Fruit fly (Drosophila melanogaster) whole organism, embryonic: Measurements from ENCODE around the gene Ufd4.

Experiments used
- Adf1 ChIP-seq: fragments of 200-800 bp; sonication (Bioruptor generic); IDR thresholded peaks from 2 replicates; pipeline ENCODE4 v1.3.6; 2022; ENCODE audit warnings: missing biosample characterization, missing genetic modification characterization
- Atf-2 ChIP-seq: fragments of 200-800 bp; sonication (Bioruptor generic); optimal IDR thresholded peaks from 2 replicates; lab custom pipeline; 2016; ENCODE audit warnings: missing biosample characterization, missing genetic modification characterization
- Atf6 ChIP-seq: fragments of 200-800 bp; sonication (Bioruptor generic); IDR thresholded peaks from 2 replicates; pipeline ENCODE4 v1.3.6; 2022; ENCODE audit warnings: missing biosample characterization, missing genetic modification characterization
- Bgb ChIP-seq: fragments of 200-800 bp; sonication (Bioruptor generic); IDR thresholded peaks from 2 replicates; pipeline ENCODE4 v1.3.6; 2022; ENCODE audit warnings: missing biosample characterization, missing genetic modification characterization; ENCODE audit not compliant: partially characterized antibody
- C15 ChIP-seq: fragments of 200-800 bp; sonication (Bioruptor generic); IDR thresholded peaks from 3 replicates; pipeline ENCODE4 v1.3.6; 2022; ENCODE audit warnings: missing biosample characterization, missing genetic modification characterization
- CG11398 ChIP-seq: fragments of 200-800 bp; sonication (Bioruptor generic); optimal IDR thresholded peaks from 2 replicates; lab custom pipeline; 2016; ENCODE audit warnings: missing biosample characterization, missing genetic modification characterization
- CG11723 ChIP-seq: fragments of 200-800 bp; sonication (Bioruptor generic); optimal IDR thresholded peaks from 2 replicates; lab custom pipeline; 2017; ENCODE audit warnings: missing biosample characterization, mild to moderate bottlenecking, missing genetic modification characterization
- CG12299 ChIP-seq: fragments of 200-800 bp; sonication (Bioruptor generic); optimal IDR thresholded peaks from 2 replicates; lab custom pipeline; 2018; ENCODE audit warnings: missing biosample characterization, mild to moderate bottlenecking, missing genetic modification characterization
- CG13123 ChIP-seq: fragments of 200-800 bp; sonication (Bioruptor generic); optimal IDR thresholded peaks from 2 replicates; lab custom pipeline; 2016; ENCODE audit warnings: missing biosample characterization, missing genetic modification characterization
- CG13287 ChIP-seq: fragments of 200-800 bp; sonication (Bioruptor generic); IDR thresholded peaks from 2 replicates; pipeline ENCODE4 v1.3.6; 2022; ENCODE audit warnings: missing biosample characterization, missing genetic modification characterization; ENCODE audit not compliant: partially characterized antibody
- CG13624 ChIP-seq: fragments of 200-800 bp; sonication (Bioruptor generic); optimal IDR thresholded peaks from 2 replicates; lab custom pipeline; 2016; ENCODE audit warnings: missing biosample characterization, missing genetic modification characterization
- CG1529 ChIP-seq: fragments of 200-800 bp; sonication (Bioruptor generic); optimal IDR thresholded peaks from 3 replicates; lab custom pipeline; 2018; ENCODE audit warnings: missing biosample characterization, missing genetic modification characterization
- CG16813 ChIP-seq: fragments of 200-800 bp; sonication (Bioruptor generic); IDR thresholded peaks from 3 replicates; pipeline ENCODE4 v1.3.6; 2022; ENCODE audit warnings: missing biosample characterization, missing genetic modification characterization; ENCODE audit not compliant: partially characterized antibody
- CG17612 ChIP-seq: fragments of 200-800 bp; sonication (Bioruptor generic); IDR thresholded peaks from 2 replicates; pipeline ENCODE4 v1.3.6; 2022; ENCODE audit warnings: missing biosample characterization, missing genetic modification characterization
- CG1792 ChIP-seq: fragments of 200-800 bp; sonication (Bioruptor generic); optimal IDR thresholded peaks from 2 replicates; lab custom pipeline; 2016; ENCODE audit warnings: missing biosample characterization, missing genetic modification characterization
- CG4424 ChIP-seq: fragments of 200-800 bp; sonication (Bioruptor generic); optimal IDR thresholded peaks from 3 replicates; lab custom pipeline; 2016; ENCODE audit warnings: missing biosample characterization, missing genetic modification characterization
- CG5245 ChIP-seq: fragments of 200-800 bp; sonication (Bioruptor generic); optimal IDR thresholded peaks from 3 replicates; lab custom pipeline; 2016; ENCODE audit warnings: missing biosample characterization, missing genetic modification characterization
- CG7786 ChIP-seq: fragments of 200-800 bp; sonication (Bioruptor generic); optimal IDR thresholded peaks from 2 replicates; lab custom pipeline; 2016; ENCODE audit warnings: missing biosample characterization, missing genetic modification characterization
- CG8290 ChIP-seq, 3 experiments: fragments of 200-800 bp; sonication (Bioruptor generic); optimal IDR thresholded peaks; 2 replicates each; lab custom pipeline; 2016 to 2019; ENCODE audit warnings: missing biosample characterization in 3 of 3, missing genetic modification characterization in 3 of 3, mild to moderate bottlenecking in 2 of 3, moderate library complexity in 1 of 3
- CrebB ChIP-seq: fragments of 200-800 bp; sonication (Bioruptor generic); optimal IDR thresholded peaks from 3 replicates; lab custom pipeline; 2018; ENCODE audit warnings: missing biosample characterization, mild to moderate bottlenecking, missing genetic modification characterization
- Dll ChIP-seq: fragments of 200-800 bp; sonication (Bioruptor generic); IDR thresholded peaks from 4 replicates; pipeline ENCODE4 v1.3.6; 2022; ENCODE audit warnings: missing biosample characterization, missing genetic modification characterization; ENCODE audit not compliant: partially characterized antibody
- E2f2 ChIP-seq: fragments of 200-800 bp; sonication (Bioruptor generic); IDR thresholded peaks from 2 replicates; pipeline ENCODE4 v1.3.6; 2022; ENCODE audit warnings: missing biosample characterization, missing genetic modification characterization
- MBD-R2 ChIP-seq: fragments of 200-800 bp; sonication (Bioruptor generic); IDR thresholded peaks from 2 replicates; pipeline ENCODE4 v1.3.6; 2022; ENCODE audit warnings: missing biosample characterization, missing genetic modification characterization
- NfI ChIP-seq: fragments of 200-800 bp; sonication (Bioruptor generic); optimal IDR thresholded peaks from 3 replicates; lab custom pipeline; 2018; ENCODE audit warnings: missing biosample characterization, mild to moderate bottlenecking, missing genetic modification characterization, moderate library complexity
- Xbp1 ChIP-seq: fragments of 200-800 bp; sonication (Bioruptor generic); optimal IDR thresholded peaks from 3 replicates; lab custom pipeline; 2016; ENCODE audit warnings: missing biosample characterization, mild to moderate bottlenecking, missing genetic modification characterization
- bab2 ChIP-seq: fragments of 200-800 bp; sonication (Bioruptor generic); optimal IDR thresholded peaks from 2 replicates; lab custom pipeline; 2016; ENCODE audit warnings: missing biosample characterization, missing genetic modification characterization
- bbx ChIP-seq: fragments of 200-800 bp; sonication (Bioruptor generic); IDR thresholded peaks from 2 replicates; pipeline ENCODE4 v1.3.6; 2022; ENCODE audit warnings: missing biosample characterization, missing genetic modification characterization; ENCODE audit not compliant: partially characterized antibody
- exex ChIP-seq: fragments of 200-800 bp; sonication (Bioruptor generic); optimal IDR thresholded peaks from 4 replicates; lab custom pipeline; 2018; ENCODE audit warnings: missing biosample characterization, mild to moderate bottlenecking, missing genetic modification characterization, moderate library complexity
- fd3F ChIP-seq: fragments of 200-800 bp; sonication (Bioruptor generic); optimal IDR thresholded peaks from 2 replicates; lab custom pipeline; 2018; ENCODE audit warnings: missing biosample characterization, mild to moderate bottlenecking, missing genetic modification characterization, moderate library complexity
- ham ChIP-seq: fragments of 200-800 bp; sonication (Bioruptor generic); IDR thresholded peaks from 2 replicates; pipeline ENCODE4 v1.3.6; 2022; ENCODE audit warnings: missing biosample characterization, missing genetic modification characterization
- hb ChIP-seq: fragments of 200-800 bp; sonication (Bioruptor generic); IDR thresholded peaks from 3 replicates; pipeline ENCODE4 v1.3.6; 2022; ENCODE audit warnings: missing biosample characterization, missing genetic modification characterization; ENCODE audit not compliant: partially characterized antibody
- hbn ChIP-seq: fragments of 200-800 bp; sonication (Bioruptor generic); IDR thresholded peaks from 2 replicates; pipeline ENCODE4 v1.3.6; 2022; ENCODE audit warnings: missing biosample characterization, missing genetic modification characterization; ENCODE audit not compliant: partially characterized antibody
- hkb ChIP-seq, 2 experiments: fragments of 200-800 bp in 1 of 2; fragments of >200 bp in 1 of 2; sonication (Bioruptor generic) in 1 of 2; IDR thresholded peaks in 1 of 2; optimal IDR thresholded peaks in 1 of 2; 2 replicates each; pipeline versions ENCODE4 v1.3.6 to Lab custom; 2017 to 2022; ENCODE audit warnings: missing biosample characterization in 1 of 2, missing genetic modification characterization in 1 of 2
- kay ChIP-seq: fragments of 200-800 bp; sonication (Bioruptor generic); optimal IDR thresholded peaks from 2 replicates; lab custom pipeline; 2016; ENCODE audit warnings: missing biosample characterization, missing genetic modification characterization
- knrl ChIP-seq: fragments of 200-800 bp; sonication (Bioruptor generic); IDR thresholded peaks from 3 replicates; pipeline ENCODE4 v1.3.6; 2022; ENCODE audit warnings: missing biosample characterization, missing genetic modification characterization; ENCODE audit not compliant: partially characterized antibody
- maf-S ChIP-seq: fragments of 200-800 bp; sonication (Bioruptor generic); optimal IDR thresholded peaks from 2 replicates; lab custom pipeline; 2016; ENCODE audit warnings: missing biosample characterization, missing genetic modification characterization
- mld ChIP-seq: fragments of 200-800 bp; sonication (Bioruptor generic); IDR thresholded peaks from 3 replicates; pipeline ENCODE4 v1.3.6; 2022; ENCODE audit warnings: missing biosample characterization, missing genetic modification characterization; ENCODE audit not compliant: partially characterized antibody
- nerfin-2 ChIP-seq: fragments of 200-800 bp; sonication (Bioruptor generic); IDR thresholded peaks from 2 replicates; pipeline ENCODE4 v1.3.6; 2022; ENCODE audit warnings: missing biosample characterization, missing genetic modification characterization; ENCODE audit not compliant: partially characterized antibody
- p53 ChIP-seq: fragments of 200-800 bp; sonication (Bioruptor generic); optimal IDR thresholded peaks from 2 replicates; lab custom pipeline; 2016; ENCODE audit warnings: missing biosample characterization, missing genetic modification characterization
- pan ChIP-seq, 4 experiments: fragments of >200 bp in 3 of 4; fragments of 200-800 bp in 1 of 4; sonication (Bioruptor generic) in 1 of 4; optimal IDR thresholded peaks in 3 of 4; IDR thresholded peaks in 1 of 4; 2 replicates each; pipeline versions ENCODE4 v1.3.6 to Lab custom; 2017 to 2022; ENCODE audit warnings: missing biosample characterization in 2 of 4, missing genetic modification characterization in 2 of 4, mixed read lengths in 1 of 4
- pfk ChIP-seq: fragments of 200-800 bp; sonication (Bioruptor generic); optimal IDR thresholded peaks from 2 replicates; lab custom pipeline; 2018; ENCODE audit warnings: missing biosample characterization, mild to moderate bottlenecking, missing genetic modification characterization, moderate library complexity
- pzg ChIP-seq: fragments of 200-800 bp; sonication (Bioruptor generic); optimal IDR thresholded peaks from 3 replicates; lab custom pipeline; 2018; ENCODE audit warnings: missing biosample characterization, mild to moderate bottlenecking, missing genetic modification characterization, moderate library complexity
- salm ChIP-seq: fragments of 200-800 bp; sonication (Bioruptor generic); optimal IDR thresholded peaks from 2 replicates; lab custom pipeline; 2018; ENCODE audit warnings: missing biosample characterization, mild to moderate bottlenecking, missing genetic modification characterization
- slbo ChIP-seq: fragments of 200-800 bp; sonication (Bioruptor generic); IDR thresholded peaks from 2 replicates; pipeline ENCODE4 v1.3.6; 2022; ENCODE audit warnings: missing biosample characterization, missing genetic modification characterization
- sna ChIP-seq: fragments of 200-800 bp; sonication (Bioruptor generic); IDR thresholded peaks from 2 replicates; pipeline ENCODE4 v1.3.6; 2022; ENCODE audit warnings: missing biosample characterization, missing genetic modification characterization; ENCODE audit not compliant: partially characterized antibody
- sug ChIP-seq: fragments of 200-800 bp; optimal IDR thresholded peaks from 2 replicates; lab custom pipeline; 2019; ENCODE audit warnings: missing biosample characterization, mild to moderate bottlenecking, missing genetic modification characterization, moderate library complexity
- tio ChIP-seq: fragments of 200-800 bp; sonication (Bioruptor generic); optimal IDR thresholded peaks from 2 replicates; lab custom pipeline; 2017; ENCODE audit warnings: missing biosample characterization, missing genetic modification characterization, inconsistent platforms
- toy ChIP-seq: fragments of 200-800 bp; sonication (Bioruptor generic); IDR thresholded peaks from 2 replicates; pipeline ENCODE4 v1.3.6; 2022; ENCODE audit warnings: missing biosample characterization, missing genetic modification characterization

Gene Ufd4

DNA sequence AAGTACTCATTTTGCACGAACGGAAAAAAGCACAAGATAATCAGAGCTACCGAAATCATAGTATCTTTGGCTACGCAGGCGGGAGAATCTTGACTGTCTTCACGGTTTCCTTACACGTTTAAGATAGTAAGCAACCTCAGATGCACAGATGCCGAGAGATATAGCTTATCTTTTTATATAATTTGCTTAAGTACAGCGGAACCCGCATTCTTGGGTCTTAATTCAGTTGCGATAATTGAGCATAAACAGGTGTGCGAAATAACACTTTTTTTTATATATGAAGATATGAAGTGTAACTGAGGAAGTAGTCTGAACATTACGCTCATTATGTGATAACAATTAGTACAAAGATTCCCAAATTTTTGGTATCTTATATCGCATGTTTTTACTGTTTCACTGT, 11.4 kb downstream of the Ufd4 start, which contains the start of gene CG34043:
Gene CG34043 (minus strand): TSS at position 101 of the 400 bp plus-strand sequence.
- no peak for TF ChIP-seq CG17612 (GFP tag; lab: Robert Waterston, UW)
- TF ChIP-seq CrebB = no peak
- no peak for TF ChIP-seq CG7786 (GFP tag; lab: Kevin White, UChicago)
- TF ChIP-seq p53 (GFP tag; lab: Kevin White, UChicago) = no peak
- no peak for TF ChIP-seq Atf-2
- TF ChIP-seq kay (GFP tag; lab: Kevin White, UChicago) = no peak
- TF ChIP-seq CG5245 = no peak
- no peak for TF ChIP-seq Atf6 (GFP tag; lab: Robert Waterston, UW)
- no peak for TF ChIP-seq C15 (GFP tag; lab: Robert Waterston, UW)
- no peak for TF ChIP-seq CG11398 (GFP tag; lab: Kevin White, UChicago)
- no peak for TF ChIP-seq CG1792 (GFP tag; lab: Kevin White, UChicago)
- no peak for TF ChIP-seq pzg
- no peak for TF ChIP-seq exex
- TF ChIP-seq pfk (GFP tag; lab: Kevin White, UChicago) = no peak
- TF ChIP-seq CG11723 (GFP tag; lab: Kevin White, UChicago) = no peak
- TF ChIP-seq tio (GFP tag; lab: Kevin White, UChicago) = no peak

DNA sequence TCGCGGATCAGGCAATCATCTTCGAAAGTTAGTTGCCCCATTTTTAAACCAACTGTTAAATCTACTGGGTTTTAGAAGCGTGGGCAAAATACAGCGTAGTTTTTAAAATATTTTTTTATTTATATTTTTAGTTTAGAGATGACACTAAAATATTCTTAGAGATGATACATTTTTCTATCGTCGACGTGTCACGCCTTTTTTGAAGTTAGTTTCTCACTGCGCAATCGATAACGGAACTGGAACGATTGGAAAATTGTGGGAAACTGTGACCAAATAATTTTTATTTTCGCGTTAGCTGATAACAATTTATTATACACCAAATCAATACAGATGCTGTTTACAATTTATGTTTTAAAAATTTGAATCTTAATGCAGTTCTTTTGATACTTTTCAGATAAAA, 13.5 kb downstream of the Ufd4 start, which contains the start of gene Utx:
Gene Utx (minus strand): TSS at position 154 of the 400 bp plus-strand sequence.
- TF ChIP-seq Bgb (GFP tag; lab: Robert Waterston, UW) (peak; percentile 88), CG8290 (GFP tag; optimal IDR thresholded peaks at IDR 0.05; lab: Kevin White, UChicago) (peak; percentile 5), CG8290 (tag; optimal IDR thresholded peaks at IDR 0.05; lab: Kevin White, UChicago) (no peak), MBD-R2 (GFP tag; lab: Robert Waterston, UW) (peak; percentile 33; the same call in 1 of the 2 replicates), bbx (GFP tag; lab: Robert Waterston, UW) (peak; percentile 87), hb (peak; percentile 53; the same call in 2 of the 3 replicates), CG13123 (GFP tag; lab: Kevin White, UChicago) (no peak), pan (optimal IDR thresholded peaks at IDR 0.05; lab: Kevin White, UChicago) (no peak), pan (GFP tag; optimal IDR thresholded peaks at IDR 0.05 in 1 of 2, IDR thresholded peaks at IDR 0.05 in 1 of 2) (no peak), sna (GFP tag; lab: Robert Waterston, UW) (peak; percentile 61; the same call in 1 of the 2 replicates), sug (tag; lab: Kevin White, UChicago) (no peak), NfI (GFP tag; lab: Kevin White, UChicago) (no peak), Xbp1 (peak; percentile 41), CG13624 (GFP tag; lab: Kevin White, UChicago) (peak; percentile 5), salm (tag; lab: Kevin White, UChicago) (no peak), fd3F (GFP tag; lab: Kevin White, UChicago) (no peak), CG1529 (no peak), mld (GFP tag; lab: Robert Waterston, UW) (peak; percentile 66; the same call in 1 of the 3 replicates), CG13287 (GFP tag; lab: Robert Waterston, UW) (peak; percentile 84), CG12299 (tag; lab: Kevin White, UChicago) (no peak), E2f2 (GFP tag; lab: Robert Waterston, UW) (peak; percentile 79), Adf1 (no peak), toy (GFP tag; lab: Robert Waterston, UW) (no peak), hkb (optimal IDR thresholded peaks at IDR 0.05; lab: Kevin White, UChicago) (no peak), hkb (GFP tag; IDR thresholded peaks at IDR 0.05; lab: Robert Waterston, UW) (0 out of 2 replicates have a peak, but pooled peaks have one; percentile 18), maf-S (GFP tag; lab: Kevin White, UChicago) (no peak), CG4424 (GFP tag; lab: Kevin White, UChicago) (no peak), Dll (GFP tag; lab: Robert Waterston, UW) (peak; percentile 74), slbo (GFP tag; lab: Robert Waterston, UW) (peak; percentile 57; the same call in 1 of the 2 replicates), ham (GFP tag; lab: Robert Waterston, UW) (no peak), CG16813 (GFP tag; lab: Robert Waterston, UW) (peak; percentile 89), hbn (GFP tag; lab: Robert Waterston, UW) (peak; percentile 72), nerfin-2 (peak; percentile 48; the same call in 1 of the 2 replicates), knrl (GFP tag; lab: Robert Waterston, UW) (peak; percentile 92), bab2 (GFP tag; lab: Kevin White, UChicago) (no peak)
